Fruit fly (Drosophila melanogaster) whole organism, larva: ENCODE results near the gene CG46394.
A peak's percentile ranks its signal among the peaks of the same experiment; 100 is the strongest.
"Not testable (repeated sequence)": the region's sequence is repeated elsewhere in the genome, so short reads cannot be mapped to it uniquely, and the experiment has no call there.

Experiments
- noc ChIP-seq: fragments of 200-800 bp; sonication (Bioruptor generic); optimal IDR thresholded peaks from 3 replicates; lab custom pipeline; 2019; ENCODE audit warnings: missing biosample characterization, mild to moderate bottlenecking, missing genetic modification characterization, moderate library complexity

CG46394 gene

DNA sequence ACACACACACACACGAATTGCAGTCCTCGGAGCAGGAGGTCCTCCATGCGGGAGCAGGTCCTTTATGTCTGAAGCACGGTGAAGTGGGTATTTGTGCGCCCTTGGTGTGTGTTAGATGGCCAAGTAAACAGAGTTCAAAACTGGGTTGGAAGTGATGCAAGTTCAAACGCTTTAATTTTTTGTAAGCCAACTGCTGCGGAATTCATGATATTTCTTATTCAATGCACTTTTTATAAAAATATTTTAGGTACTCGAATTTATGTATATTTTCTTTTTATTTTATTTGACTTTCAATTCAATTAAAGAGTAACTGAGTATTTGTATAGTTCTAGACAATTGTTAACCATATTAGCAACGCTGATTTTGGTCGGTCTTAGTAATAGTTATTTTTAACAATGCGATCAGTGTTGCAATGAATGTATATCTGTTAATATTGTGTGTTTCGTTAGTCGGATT lies at the start of gene CG46394, which contains the start of gene CG14137:
TSS of gene CG46394 (plus strand) at position 406 of the 456 bp plus-strand sequence.
TSS of gene CG14137 (minus strand) at position 101 of the 456 bp plus-strand sequence.
- no peak for TF ChIP-seq noc

dm6 chr3L:11551949-11552348 lies 48.2 kb upstream of the CG46394 start:
- TF ChIP-seq noc: no peak

DNA sequence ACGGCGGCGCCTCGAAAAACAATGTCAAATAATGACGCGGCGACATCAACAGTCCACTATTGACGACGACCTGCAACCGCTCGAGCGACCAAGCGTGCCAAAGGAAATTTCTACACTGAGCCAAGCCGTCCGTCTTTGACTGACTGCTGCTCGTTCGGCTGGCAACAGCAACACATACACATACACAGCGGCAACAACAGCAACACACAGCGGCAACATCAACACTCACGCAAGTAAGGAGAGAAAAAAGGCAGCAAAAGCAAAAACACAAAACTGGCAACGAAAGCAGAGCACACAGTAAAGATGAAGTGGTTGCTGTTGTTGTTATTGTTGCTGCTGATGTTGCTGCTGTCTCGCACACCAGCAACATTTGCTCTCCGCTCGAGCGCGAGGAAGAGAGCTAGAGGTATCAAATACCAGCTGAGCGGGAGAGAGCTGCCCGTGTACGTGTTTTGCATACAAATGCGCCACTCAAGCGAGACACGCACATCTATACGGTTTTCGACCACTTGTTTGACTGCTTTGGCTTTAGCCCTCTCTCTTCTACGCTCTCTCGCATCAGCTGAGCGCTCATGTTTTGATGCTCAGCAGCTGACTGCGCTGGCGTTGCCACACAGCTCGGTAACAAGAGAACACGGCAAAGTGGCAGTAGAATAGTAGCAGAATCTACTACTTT lies 47.0 kb upstream of the CG46394 start:
- peak; percentile 29 for TF ChIP-seq noc

DNA sequence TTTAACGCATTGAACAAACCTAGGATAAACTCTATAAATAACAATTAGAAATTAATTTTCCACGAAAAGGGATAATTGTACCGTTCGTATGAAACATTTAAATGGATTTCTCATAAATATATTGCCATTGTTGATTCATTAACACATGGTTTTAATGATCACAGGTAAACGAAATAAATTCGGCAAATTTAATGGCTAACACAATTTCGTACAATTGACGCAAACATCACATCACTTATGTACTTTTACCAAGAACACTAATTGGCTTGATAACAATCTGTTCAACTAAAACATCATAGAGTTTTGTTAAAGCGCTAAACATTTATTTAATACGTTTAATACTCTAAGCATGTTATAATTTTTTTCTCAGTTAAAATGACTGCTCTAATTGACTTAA lies 46.5 kb upstream of the CG46394 start:
- TF ChIP-seq noc: no peak

DNA sequence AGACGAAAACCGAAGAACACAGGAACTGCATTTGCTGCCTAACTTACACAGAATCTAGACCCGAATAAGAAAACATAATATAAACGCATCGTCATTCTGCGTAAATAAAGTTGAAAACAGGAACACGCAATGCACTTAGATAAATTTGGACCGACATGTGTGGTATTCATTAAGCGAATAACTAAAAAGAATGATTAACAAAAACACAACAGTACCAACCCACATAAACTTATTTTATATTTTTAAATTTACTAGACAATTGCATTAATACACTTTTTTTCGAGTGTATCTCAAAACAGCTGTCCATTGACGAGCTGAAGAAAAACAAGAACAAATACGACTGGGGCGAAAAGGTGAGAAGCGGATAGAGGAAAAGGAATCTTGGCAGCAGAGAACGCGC lies 45.8 kb upstream of the CG46394 start:
- TF ChIP-seq noc: no peak

DNA sequence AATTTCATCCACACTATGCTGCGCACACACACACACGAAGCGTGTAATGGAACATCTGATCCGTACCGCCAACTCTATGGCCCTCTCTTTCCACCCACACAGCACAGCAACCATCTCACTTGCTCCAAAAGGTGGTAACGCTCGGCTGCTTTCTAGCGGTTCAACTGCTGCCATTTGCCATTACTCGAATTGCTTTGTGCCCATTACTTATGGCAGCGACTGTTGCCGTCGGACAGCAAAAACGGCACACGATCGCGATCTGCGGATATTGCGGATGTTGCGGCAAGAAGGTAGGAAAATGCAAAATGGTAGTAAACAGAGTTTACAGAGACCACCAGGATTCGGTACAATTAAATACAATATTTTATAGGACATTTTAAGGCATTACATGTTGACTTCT lies 45.4 kb upstream of the CG46394 start:
- TF ChIP-seq noc: no peak

DNA sequence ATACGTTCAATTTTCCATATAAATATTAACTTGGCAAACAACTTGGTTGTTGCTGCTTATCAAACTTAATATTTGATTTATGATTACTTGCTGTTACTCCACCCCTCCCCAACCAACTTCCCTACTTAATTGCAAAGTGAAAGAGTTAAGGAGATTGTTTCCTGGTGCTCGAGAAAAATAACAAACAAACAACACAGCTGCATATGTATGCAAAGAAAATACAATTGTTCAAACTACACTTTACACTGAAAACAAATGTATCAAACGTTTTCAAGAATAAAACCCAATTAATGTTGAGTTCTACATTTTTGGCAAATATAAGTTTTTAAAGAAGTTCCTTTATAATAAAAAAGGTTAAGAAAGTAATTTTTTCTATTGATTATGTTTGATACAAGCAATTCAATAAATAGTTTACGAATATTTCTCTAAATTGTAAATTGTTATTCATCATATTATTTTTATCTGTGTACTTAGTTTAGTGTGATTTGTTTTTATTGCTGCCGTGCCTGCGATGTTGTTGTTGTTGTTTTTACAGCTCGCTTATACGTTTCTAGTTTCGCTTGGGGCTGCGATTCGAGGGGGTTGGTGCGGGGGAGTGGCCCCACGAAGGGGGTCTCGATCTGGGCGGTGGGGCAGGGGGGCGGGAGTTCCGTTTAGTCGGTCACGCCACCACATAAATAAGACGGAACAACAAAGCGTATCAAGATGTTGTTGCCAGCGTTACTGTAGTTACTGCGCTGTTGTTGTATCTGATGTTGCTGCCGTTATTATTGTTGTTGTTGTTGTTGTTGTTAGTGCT lies 44.3 kb upstream of the CG46394 start:
- peak; percentile 47 for TF ChIP-seq noc

DNA sequence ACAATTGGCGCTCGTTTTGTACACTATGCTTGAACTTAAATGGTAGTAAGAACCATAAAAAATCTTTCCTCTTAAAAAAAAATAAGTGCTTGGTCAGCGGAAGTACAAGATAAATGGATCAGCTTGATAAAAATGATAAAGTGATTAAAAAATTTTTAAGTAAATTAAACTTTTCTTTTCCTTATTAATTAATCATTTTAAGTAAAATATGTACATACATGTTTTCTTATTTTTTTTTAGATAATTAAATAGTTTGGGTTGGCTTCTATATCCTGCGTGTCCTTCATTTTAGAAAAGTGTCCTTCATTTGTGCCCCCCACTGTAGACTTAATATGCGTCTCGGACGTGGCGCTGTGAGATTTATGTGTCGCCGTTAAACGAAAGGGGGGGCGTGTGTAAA lies 43.5 kb upstream of the CG46394 start:
- TF ChIP-seq noc: peak; percentile 41

DNA sequence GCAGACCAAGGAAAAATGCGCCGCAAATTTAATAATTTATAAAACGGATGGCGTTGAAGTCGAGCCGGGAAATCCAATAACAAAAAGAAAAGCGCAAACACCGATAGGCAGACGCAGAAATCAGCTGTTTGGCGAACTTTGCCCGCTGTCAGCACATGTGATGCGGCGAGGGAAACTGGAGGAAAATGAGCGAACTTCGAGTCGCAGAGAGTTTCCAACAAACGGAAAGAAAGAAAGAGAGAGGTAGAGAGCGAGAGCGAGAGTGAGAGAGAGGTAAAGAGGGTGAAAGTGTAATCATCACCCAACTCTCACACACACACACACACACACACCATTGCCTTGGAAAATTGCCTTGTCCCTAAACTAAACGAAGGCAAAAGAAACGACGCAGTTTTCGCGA lies 43.0 kb upstream of the CG46394 start:
- TF ChIP-seq noc: no peak

DNA sequence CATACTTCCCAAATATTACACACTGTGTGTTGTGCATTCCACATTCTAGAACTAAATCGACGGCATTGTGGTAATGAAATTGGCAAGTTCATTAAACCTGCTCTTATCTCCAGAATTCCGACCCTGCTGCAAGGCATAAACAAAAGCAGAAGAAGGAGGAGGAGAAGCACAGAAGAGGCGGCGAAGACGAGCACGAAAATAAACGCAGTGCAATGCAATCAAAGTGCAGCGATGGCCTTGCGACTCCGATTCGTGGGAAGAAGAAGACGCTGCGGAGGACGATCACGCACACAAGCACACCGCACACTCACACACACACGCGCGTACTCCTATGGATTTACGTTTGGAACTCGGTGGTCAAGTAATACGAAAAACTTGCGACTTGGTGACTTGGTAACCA lies 39.3 kb upstream of the CG46394 start:
- no peak for TF ChIP-seq noc

- TF ChIP-seq noc: peak; percentile 88
Observed at dm6 chr3L:11561946-11562760, 38.0 kb upstream of the CG46394 start, which contains the start of the genes CG7394 and Mob2. Gene CG7394 (plus strand): TSS chr3L:11561996. Gene Mob2 (minus strand): TSS chr3L:11562233.

dm6 chr3L:11563972-11564533 lies 36.1 kb upstream of the CG46394 start, which contains the start of the genes CG46412 and CG33267:
Gene CG46412 (minus strand): TSS chr3L:11564072.
Gene CG33267 (plus strand): TSS chr3L:11564483.
- TF ChIP-seq noc: no peak

DNA sequence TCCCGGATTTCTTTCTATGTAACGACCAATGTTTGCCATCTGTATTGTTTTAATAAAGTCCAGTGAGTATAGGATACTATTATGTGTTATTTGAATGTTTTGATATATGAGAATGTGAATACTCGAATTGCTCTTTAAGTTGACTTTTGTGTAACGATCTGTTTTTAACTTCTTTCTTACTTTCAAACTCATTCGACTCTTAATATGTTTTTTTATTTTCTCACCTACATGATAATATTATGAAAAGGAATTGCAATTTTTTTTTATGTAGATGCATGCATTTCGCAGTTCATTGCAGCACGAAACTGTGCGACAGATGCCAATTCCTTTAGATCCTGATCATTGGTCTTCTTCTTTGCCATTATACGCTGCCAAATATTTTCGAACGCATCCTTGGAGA lies 25.6 kb upstream of the CG46394 start, which contains the start of gene CG33490:
TSS of gene CG33490 (minus strand) at position 101 of the 400 bp plus-strand sequence.
- TF ChIP-seq noc: no peak

DNA sequence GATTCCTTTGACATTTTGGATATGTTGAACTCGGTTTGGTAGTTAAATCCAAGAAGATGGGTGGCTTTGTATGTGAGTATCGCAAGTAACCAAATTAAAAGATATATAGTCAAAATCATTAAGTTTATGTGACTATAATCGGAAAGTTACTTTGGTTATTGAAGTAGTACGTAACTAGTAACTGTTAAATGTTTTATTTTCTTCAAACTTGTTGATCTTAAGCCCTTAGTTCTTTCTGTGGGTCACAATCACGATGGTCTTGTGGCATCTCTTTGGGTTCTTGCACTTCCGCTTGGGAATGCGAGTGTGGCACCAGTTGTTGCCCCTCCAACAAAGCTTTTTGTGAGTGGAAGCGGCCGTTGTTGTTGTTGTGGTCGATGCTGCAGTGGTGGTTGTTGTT lies 23.2 kb upstream of the CG46394 start, which contains the start of gene CG33489:
TSS of gene CG33489 (minus strand) at position 101 of the 400 bp plus-strand sequence.
- not testable (repeated sequence) for TF ChIP-seq noc

- TF ChIP-seq noc: no peak
Observed at dm6 chr3L:11577395-11577794, 22.8 kb upstream of the CG46394 start, which contains the start of gene CG33271. Gene CG33271 (minus strand): TSS chr3L:11577495.

DNA sequence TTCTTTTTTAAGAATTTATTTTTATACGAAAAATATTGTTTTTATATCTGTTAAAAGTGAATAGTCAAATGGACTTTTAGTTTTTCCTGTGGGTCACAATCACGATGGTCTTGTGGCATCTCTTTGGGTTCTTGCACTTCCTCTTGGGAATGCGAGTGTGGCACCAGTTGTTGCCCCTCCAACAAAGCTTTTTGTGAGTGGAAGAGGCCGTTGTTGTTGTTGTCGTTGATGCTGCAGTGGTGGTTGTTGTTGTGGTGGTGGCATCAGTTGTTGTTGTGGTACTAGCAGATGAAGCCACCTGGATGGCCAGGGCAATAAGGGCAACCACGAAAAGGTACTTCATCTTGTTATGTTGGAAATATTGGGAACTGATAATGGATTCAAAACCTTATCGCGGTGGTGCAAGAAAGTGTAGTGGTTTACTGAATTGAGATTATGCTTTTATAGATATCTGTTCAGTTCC lies 21.9 kb upstream of the CG46394 start, which contains the start of gene CG33270:
TSS of gene CG33270 (minus strand) at position 413 of the 463 bp plus-strand sequence.
- no peak for TF ChIP-seq noc
